Fruit fly (Drosophila melanogaster) Kc167 (cell line): ENCODE measurements around the gene CG14246.

Experiments
- h ChIP-seq: fragments of >200 bp; optimal IDR thresholded peaks from 3 replicates; lab custom pipeline; 2018; ENCODE audit warnings: missing external identifiers
- psq ChIP-seq: fragments of >200 bp; optimal IDR thresholded peaks from 2 replicates; lab custom pipeline; 2017; ENCODE audit warnings: missing external identifiers
- ttk ChIP-seq: sonication (Bioruptor generic); optimal IDR thresholded peaks from 2 replicates; lab custom pipeline; 2017; ENCODE audit warnings: missing external identifiers

DNA sequence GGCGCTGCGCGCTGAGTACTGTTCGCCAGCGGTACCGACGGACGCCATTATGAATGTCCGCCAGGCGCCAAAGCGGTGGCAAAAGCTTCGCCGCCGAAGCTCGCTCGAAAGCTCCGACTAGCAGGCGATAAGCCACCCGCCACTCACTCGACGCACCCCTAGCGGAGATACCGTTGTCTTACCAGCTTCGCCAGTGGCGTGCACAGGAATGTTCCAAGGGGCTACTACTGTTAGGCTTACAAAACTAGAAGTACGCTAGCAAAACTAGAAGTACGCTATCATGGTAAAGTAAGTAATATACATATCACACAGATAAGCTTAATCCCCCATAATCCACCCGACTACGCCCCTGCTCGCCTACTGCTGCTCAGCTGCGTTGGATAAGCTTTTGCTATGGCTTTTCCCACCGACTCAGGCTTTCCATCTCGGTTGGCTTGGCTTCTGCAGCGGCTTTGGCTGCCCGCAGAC, 13.0 kb upstream of the CG14246 start, which contains the start of gene amon:
- TF ChIP-seq psq (lab: Kevin White, UChicago) (no peak), h (no peak), ttk (lab: Kevin White, UChicago) (no peak)
